Fruit fly (Drosophila melanogaster): ENCODE measurements around the gene Sod1.

Sod1 gene

dm6 chr3L:11093046-11093520 is 20.5 kb downstream of the Sod1 start, which contains the start of gene JIL-1 (continued):
- TF ChIP-seq Antp (GFP tag; optimal IDR thresholded peaks at IDR 0.05) (peak; percentile 31), vfl (GFP tag; optimal IDR thresholded peaks at IDR 0.05) (peak; percentile 64), CG18262 (tag; optimal IDR thresholded peaks at IDR 0.05) (peak; percentile 43), nau (GFP tag; optimal IDR thresholded peaks at IDR 0.05) (no peak), CG4617 (GFP tag; optimal IDR thresholded peaks at IDR 0.05; ENCODE audit: borderline replicate concordance) (peak; percentile 9), tx (GFP tag; optimal IDR thresholded peaks at IDR 0.05) (peak; percentile 6), CG2116 (GFP tag; optimal IDR thresholded peaks at IDR 0.05) (peak; percentile 58), bowl (GFP tag; IDR thresholded peaks at IDR 0.05) (no peak; the same call in 1 of the 2 replicates), CG3065 (GFP tag; optimal IDR thresholded peaks at IDR 0.05) (no peak), CG12071 (GFP tag; optimal IDR thresholded peaks at IDR 0.05) (peak; percentile 14)

- TF ChIP-seq Max (GFP tag; optimal IDR thresholded peaks at IDR 0.05), result no peak
- no peak for TF ChIP-seq CG31365 (tag; optimal IDR thresholded peaks at IDR 0.05)
- peak; percentile 3 for TF ChIP-seq CHES-1-like (GFP tag; optimal IDR thresholded peaks at IDR 0.05)
- no peak for TF ChIP-seq B-H1 (GFP tag; IDR thresholded peaks at IDR 0.05)
- no peak for TF ChIP-seq gt (GFP tag; IDR thresholded peaks at IDR 0.05)
- TF ChIP-seq pnt (GFP tag; optimal IDR thresholded peaks at IDR 0.05), result no peak
- TF ChIP-seq H2.0 (GFP tag; IDR thresholded peaks at IDR 0.05), result no peak
- TF ChIP-seq gsb-n (tag; optimal IDR thresholded peaks at IDR 0.05), result no peak
- no peak for TF ChIP-seq tio (GFP tag; optimal IDR thresholded peaks at IDR 0.05)
- TF ChIP-seq CG11456 (GFP tag; IDR thresholded peaks at IDR 0.05), result no peak
- no peak for TF ChIP-seq CG1529 (GFP tag; optimal IDR thresholded peaks at IDR 0.05)
- no peak for TF ChIP-seq CG8944 (GFP tag; optimal IDR thresholded peaks at IDR 0.05)
- TF ChIP-seq Antp (GFP tag; optimal IDR thresholded peaks at IDR 0.05), result no peak
- peak; percentile 34 to 66 for TF ChIP-seq Trl (optimal IDR thresholded peaks at IDR 0.05)
- no peak for TF ChIP-seq Trl (GFP tag; optimal IDR thresholded peaks at IDR 0.05)
- TF ChIP-seq cg (GFP tag; optimal IDR thresholded peaks at IDR 0.05), result peak; percentile 89
- no peak for TF ChIP-seq MTF-1 (GFP tag; optimal IDR thresholded peaks at IDR 0.05; ENCODE audit: borderline replicate concordance)
- TF ChIP-seq CG8290 (GFP tag; optimal IDR thresholded peaks at IDR 0.05), result no peak
- TF ChIP-seq CG8290 (tag; optimal IDR thresholded peaks at IDR 0.05), result no peak
- no peak for TF ChIP-seq fd96Cb (tag; optimal IDR thresholded peaks at IDR 0.05)
- no peak for TF ChIP-seq HmgZ (tag; optimal IDR thresholded peaks at IDR 0.05)
Observed at dm6 chr3L:11092610-11092961, 21.0 kb downstream of the Sod1 start.

- TF ChIP-seq bcd (GFP tag; optimal IDR thresholded peaks at IDR 0.05) (peak; percentile 43), tna (GFP tag; IDR thresholded peaks at IDR 0.05; ENCODE audit: partially characterized antibody) (no peak), crol (GFP tag; IDR thresholded peaks at IDR 0.05) (peak; percentile 86), H15 (GFP tag; IDR thresholded peaks at IDR 0.05) (peak; percentile 37; the same call in 2 of the 3 replicates), Dad (GFP tag; optimal IDR thresholded peaks at IDR 0.05) (peak; percentile 58), CG14050 (GFP tag; IDR thresholded peaks at IDR 0.05) (no peak), CG11504 (tag; optimal IDR thresholded peaks at IDR 0.05) (peak; percentile 7), Lhr (GFP tag; optimal IDR thresholded peaks at IDR 0.05) (no peak), CG7372 (GFP tag; IDR thresholded peaks at IDR 0.05) (no peak), Sox100B (GFP tag; optimal IDR thresholded peaks at IDR 0.05) (peak; percentile 14), tgo (GFP tag; IDR thresholded peaks at IDR 0.05) (peak; percentile 34; the same call in 2 of the 3 replicates), B-H2 (GFP tag; optimal IDR thresholded peaks at IDR 0.05) (no peak), Sox102F (GFP tag; optimal IDR thresholded peaks at IDR 0.05) (no peak), CG33213 (GFP tag; optimal IDR thresholded peaks at IDR 0.05) (peak; percentile 63), Gug (GFP tag; IDR thresholded peaks at IDR 0.05) (peak; percentile 44; the same call in 2 of the 4 replicates), E2f2 (GFP tag; IDR thresholded peaks at IDR 0.05) (peak; percentile 34; the same call in 1 of the 2 replicates), CG16863 (GFP tag; optimal IDR thresholded peaks at IDR 0.05) (peak; percentile 42), CG14014 (GFP tag; IDR thresholded peaks at IDR 0.05) (0 out of 2 replicates have a peak, but pooled peaks have one; percentile 8), nmo (GFP tag; optimal IDR thresholded peaks at IDR 0.05) (peak; percentile 27), CG17802 (tag; optimal IDR thresholded peaks at IDR 0.05) (peak; percentile 12)
Observed at dm6 chr3L:11091943-11092609, 21.5 kb downstream of the Sod1 start.

Measured in whole organism, embryonic.